Worm (Caenorhabditis elegans) whole organism, L1 larva: Measurements from ENCODE around the gene cox-5A.

ENCODE experiments used
- C34B4.2 ChIP-seq: sonication (generic microtip); optimal IDR thresholded peaks from 2 replicates; lab custom pipeline; 2017; ENCODE audit warnings: mild to moderate bottlenecking, missing genetic modification characterization, missing compliant biosample characterization
- F16B12.6 ChIP-seq: fragments of 150-350 bp; optimal IDR thresholded peaks from 2 replicates; lab custom pipeline; 2014; ENCODE audit warnings: missing biosample characterization, missing genetic modification characterization
- blmp-1 ChIP-seq: fragments of 150-350 bp; optimal IDR thresholded peaks from 2 replicates; lab custom pipeline; 2014; ENCODE audit warnings: missing biosample characterization, missing genetic modification characterization
- ceh-82 ChIP-seq, 3 experiments: fragments of 150-350 bp in 1 of 3; sonication (generic microtip) in 2 of 3; optimal IDR thresholded peaks; 2 replicates each; lab custom pipeline; 2014 to 2017; ENCODE audit warnings: missing biosample characterization in 3 of 3, missing genetic modification characterization in 3 of 3
- dsc-1 ChIP-seq: sonication (generic microtip); optimal IDR thresholded peaks from 2 replicates; lab custom pipeline; 2016; ENCODE audit warnings: mild to moderate bottlenecking, missing genetic modification characterization, missing compliant biosample characterization
- efl-1 ChIP-seq, 4 experiments: fragments of 150-350 bp; optimal IDR thresholded peaks in 3 of 4; peaks in 1 of 4; 1 replicate in 1 of 4; 2 replicates in 3 of 4; lab custom pipeline; 2014; ENCODE audit warnings: missing biosample characterization in 2 of 4, missing genetic modification characterization in 2 of 4, missing genetic modification reagents in 2 of 4
- ets-5 ChIP-seq: fragments of 200-800 bp; sonication (Bioruptor generic); IDR thresholded peaks from 2 replicates; pipeline ENCODE4 v1.3.6; 2022; ENCODE audit warnings: missing genetic modification characterization, missing compliant biosample characterization
- fkh-10 ChIP-seq: sonication (generic microtip); optimal IDR thresholded peaks from 2 replicates; lab custom pipeline; 2017; ENCODE audit warnings: missing biosample characterization, missing genetic modification reagents, missing genetic modification characterization
- fos-1 ChIP-seq: fragments of 150-350 bp; optimal IDR thresholded peaks from 2 replicates; lab custom pipeline; 2014; ENCODE audit warnings: missing biosample characterization, missing genetic modification characterization
- hlh-4 ChIP-seq: sonication (generic microtip); optimal IDR thresholded peaks from 2 replicates; lab custom pipeline; 2016; ENCODE audit warnings: mild to moderate bottlenecking, missing genetic modification characterization, missing compliant biosample characterization
- jun-1 ChIP-seq: fragments of 150-350 bp; optimal IDR thresholded peaks from 2 replicates; lab custom pipeline; 2014; ENCODE audit warnings: missing biosample characterization, missing genetic modification reagents, missing genetic modification characterization
- lin-14 ChIP-seq: fragments of 200-800 bp; sonication (Bioruptor generic); optimal IDR thresholded peaks from 2 replicates; lab custom pipeline; 2018; ENCODE audit warnings: mild to moderate bottlenecking, missing genetic modification characterization, moderate library complexity, missing compliant biosample characterization
- lin-35 ChIP-seq, 2 experiments: fragments of 150-350 bp; optimal IDR thresholded peaks; 2 replicates each; lab custom pipeline; 2014; ENCODE audit warnings: missing biosample characterization in 2 of 2, missing genetic modification characterization in 2 of 2, missing genetic modification reagents in 2 of 2
- lir-3 ChIP-seq: sonication (generic microtip); optimal IDR thresholded peaks from 2 replicates; lab custom pipeline; 2016; ENCODE audit warnings: mild to moderate bottlenecking, missing genetic modification characterization, moderate library complexity, missing compliant biosample characterization; ENCODE audit not compliant: poor library complexity
- mab-9 ChIP-seq: fragments of 200-800 bp; sonication (Bioruptor generic); IDR thresholded peaks from 2 replicates; pipeline ENCODE4 v1.3.6; 2022; ENCODE audit warnings: missing genetic modification reagents, missing genetic modification characterization, missing compliant biosample characterization
- mep-1 ChIP-seq: fragments of 150-350 bp; optimal IDR thresholded peaks from 2 replicates; lab custom pipeline; 2014; ENCODE audit warnings: missing biosample characterization, missing genetic modification characterization
- nhr-19 ChIP-seq: fragments of 200-800 bp; sonication (Bioruptor generic); conservative IDR thresholded peaks from 2 replicates; pipeline ENCODE4 v1.3.6; 2022; ENCODE audit warnings: missing genetic modification characterization, missing compliant biosample characterization
- nhr-47 ChIP-seq: sonication (generic microtip); optimal IDR thresholded peaks from 2 replicates; lab custom pipeline; 2016; ENCODE audit warnings: mild to moderate bottlenecking, missing genetic modification characterization, moderate library complexity, missing compliant biosample characterization
- nhr-71 ChIP-seq: sonication (generic microtip); optimal IDR thresholded peaks from 2 replicates; lab custom pipeline; 2016; ENCODE audit warnings: mild to moderate bottlenecking, missing genetic modification characterization, moderate library complexity, missing compliant biosample characterization
- pax-3 ChIP-seq: fragments of 200-800 bp; sonication (Bioruptor generic); optimal IDR thresholded peaks from 2 replicates; lab custom pipeline; 2018; ENCODE audit warnings: mild to moderate bottlenecking, missing genetic modification characterization, moderate library complexity, missing compliant biosample characterization
- pqm-1 ChIP-seq: sonication (generic microtip); optimal IDR thresholded peaks from 3 replicates; lab custom pipeline; 2017; ENCODE audit warnings: missing biosample characterization, missing genetic modification characterization
- rnt-1 ChIP-seq: sonication (generic microtip); optimal IDR thresholded peaks from 2 replicates; lab custom pipeline; 2016; ENCODE audit warnings: mild to moderate bottlenecking, missing genetic modification characterization, moderate library complexity, missing compliant biosample characterization
- skn-1 ChIP-seq: fragments of 150-350 bp; optimal IDR thresholded peaks from 2 replicates; lab custom pipeline; 2014; ENCODE audit warnings: missing biosample characterization, missing genetic modification characterization
- snpc-4 ChIP-seq: fragments of 150-350 bp; optimal IDR thresholded peaks from 2 replicates; lab custom pipeline; 2014; ENCODE audit warnings: missing biosample characterization, missing genetic modification characterization
- snu-23 ChIP-seq: sonication (generic microtip); optimal IDR thresholded peaks from 2 replicates; lab custom pipeline; 2016; ENCODE audit warnings: missing genetic modification characterization, missing compliant biosample characterization
- sptf-1 ChIP-seq: fragments of 150-350 bp; optimal IDR thresholded peaks from 2 replicates; lab custom pipeline; 2014; ENCODE audit warnings: missing biosample characterization, missing genetic modification characterization
- tlp-1 ChIP-seq: fragments of 150-350 bp; optimal IDR thresholded peaks from 2 replicates; lab custom pipeline; 2014; ENCODE audit warnings: missing biosample characterization, missing genetic modification characterization
- vab-15 ChIP-seq: sonication (generic microtip); optimal IDR thresholded peaks from 2 replicates; lab custom pipeline; 2017; ENCODE audit warnings: missing genotype, mild to moderate bottlenecking, missing genetic modification characterization, missing compliant biosample characterization
- xbp-1 ChIP-seq: sonication (generic microtip); optimal IDR thresholded peaks from 2 replicates; lab custom pipeline; 2016; ENCODE audit warnings: missing genetic modification characterization, missing compliant biosample characterization
- zag-1 ChIP-seq: fragments of 150-350 bp; optimal IDR thresholded peaks from 2 replicates; lab custom pipeline; 2014; ENCODE audit warnings: missing biosample characterization, missing genetic modification characterization
- ztf-4 ChIP-seq: fragments of 150-350 bp; optimal IDR thresholded peaks from 2 replicates; lab custom pipeline; 2014; ENCODE audit warnings: missing biosample characterization, missing genetic modification characterization

cox-5A gene

ce11 chrIII:12932776-12933175 lies 27.5 kb downstream of the cox-5A start:
- TF ChIP-seq nhr-47 = no peak
- no peak for TF ChIP-seq ets-5 (GFP tag; lab: Robert Waterston, UW)
- peak; percentile 56 for TF ChIP-seq blmp-1 (tag; lab: Kevin White, UChicago)

- no peak for TF ChIP-seq F16B12.6 (tag; lab: Kevin White, UChicago)
- no peak for TF ChIP-seq dsc-1 (tag; lab: Kevin White, UChicago)
- TF ChIP-seq nhr-71 (tag; lab: Kevin White, UChicago) = no peak
- TF ChIP-seq nhr-19 (GFP tag; lab: Robert Waterston, UW) = no peak
- TF ChIP-seq vab-15 (tag; lab: Kevin White, UChicago) = no peak
- TF ChIP-seq ceh-82 (tag; optimal IDR thresholded peaks at IDR 0.05; lab: Kevin White, UChicago) = no peak
- TF ChIP-seq fkh-10 (GFP tag; lab: Kevin White, UChicago) = no peak
- no peak for TF ChIP-seq blmp-1 (tag; lab: Kevin White, UChicago)
- TF ChIP-seq zag-1 = no peak
- TF ChIP-seq rnt-1 (tag; lab: Kevin White, UChicago) = no peak
- no peak for TF ChIP-seq pax-3 (tag; lab: Kevin White, UChicago)
- no peak for TF ChIP-seq lin-14
- no peak for TF ChIP-seq jun-1 (tag; lab: Kevin White, UChicago)
- no peak for TF ChIP-seq skn-1
- TF ChIP-seq snu-23 (GFP tag; lab: Kevin White, UChicago) = no peak
- TF ChIP-seq mep-1 = no peak
- TF ChIP-seq ets-5 (GFP tag; lab: Robert Waterston, UW) = no peak
- no peak for TF ChIP-seq tlp-1 (tag; lab: Kevin White, UChicago)
- no peak for TF ChIP-seq hlh-4 (tag; lab: Kevin White, UChicago)
Measured at ce11 chrIII:12934417-12934816, 29.1 kb downstream of the cox-5A start, which contains the start of gene epg-3. Gene epg-3 (plus strand): TSS chrIII:12934717.

- TF ChIP-seq fkh-10 (GFP tag; lab: Kevin White, UChicago) = peak; percentile 53
- no peak for TF ChIP-seq sptf-1 (tag; lab: Kevin White, UChicago)
- TF ChIP-seq mab-9 = peak; percentile 22; the same call in 1 of the 2 replicates
- TF ChIP-seq, all 84 proteins: peak for 2
Measured at ce11 chrIII:12942307-12942706, 37.0 kb downstream of the cox-5A start, which contains the start of gene unc-25. Gene unc-25 (plus strand): TSS chrIII:12942651.

ce11 chrIII:12944064-12944463 lies 38.8 kb downstream of the cox-5A start:
- no peak for TF ChIP-seq hlh-4 (tag; lab: Kevin White, UChicago)
- no peak for TF ChIP-seq pqm-1 (tag; lab: Kevin White, UChicago)
- no peak for TF ChIP-seq lir-3
- no peak for TF ChIP-seq jun-1 (tag; lab: Kevin White, UChicago)
- no peak for TF ChIP-seq zag-1
- no peak for TF ChIP-seq snpc-4 (tag; lab: Kevin White, UChicago)
- no peak for TF ChIP-seq C34B4.2 (tag; lab: Kevin White, UChicago)
- TF ChIP-seq ztf-4 = no peak
- TF ChIP-seq snu-23 (GFP tag; lab: Kevin White, UChicago) = no peak
- no peak for TF ChIP-seq xbp-1 (tag; lab: Kevin White, UChicago)
- TF ChIP-seq mep-1 = no peak
- no peak for TF ChIP-seq blmp-1 (tag; lab: Kevin White, UChicago)
- TF ChIP-seq vab-15 (tag; lab: Kevin White, UChicago) = no peak
- no peak for TF ChIP-seq fos-1 (tag; lab: Kevin White, UChicago)
- no peak for TF ChIP-seq lin-35 (GFP tag; optimal IDR thresholded peaks at IDR 0.05; lab: Kevin White, UChicago)
- no peak for TF ChIP-seq efl-1 (optimal IDR thresholded peaks at IDR 0.05; lab: Kevin White, UChicago)
- no peak for TF ChIP-seq efl-1 (GFP tag; optimal IDR thresholded peaks at IDR 0.05 in 1 of 2; lab: Kevin White, UChicago)

- TF ChIP-seq vab-15 (tag; lab: Kevin White, UChicago) (no peak), efl-1 (optimal IDR thresholded peaks at IDR 0.05; lab: Kevin White, UChicago) (no peak), efl-1 (GFP tag; optimal IDR thresholded peaks at IDR 0.05 in 1 of 2; lab: Kevin White, UChicago) (peak in 1 of 2 experiments; percentile 62)
Measured at ce11 chrIII:12945072-12945471, 39.8 kb downstream of the cox-5A start.
